Fruit fly (Drosophila melanogaster): ENCODE results near the gene KdelR.

The KdelR gene

DNA sequence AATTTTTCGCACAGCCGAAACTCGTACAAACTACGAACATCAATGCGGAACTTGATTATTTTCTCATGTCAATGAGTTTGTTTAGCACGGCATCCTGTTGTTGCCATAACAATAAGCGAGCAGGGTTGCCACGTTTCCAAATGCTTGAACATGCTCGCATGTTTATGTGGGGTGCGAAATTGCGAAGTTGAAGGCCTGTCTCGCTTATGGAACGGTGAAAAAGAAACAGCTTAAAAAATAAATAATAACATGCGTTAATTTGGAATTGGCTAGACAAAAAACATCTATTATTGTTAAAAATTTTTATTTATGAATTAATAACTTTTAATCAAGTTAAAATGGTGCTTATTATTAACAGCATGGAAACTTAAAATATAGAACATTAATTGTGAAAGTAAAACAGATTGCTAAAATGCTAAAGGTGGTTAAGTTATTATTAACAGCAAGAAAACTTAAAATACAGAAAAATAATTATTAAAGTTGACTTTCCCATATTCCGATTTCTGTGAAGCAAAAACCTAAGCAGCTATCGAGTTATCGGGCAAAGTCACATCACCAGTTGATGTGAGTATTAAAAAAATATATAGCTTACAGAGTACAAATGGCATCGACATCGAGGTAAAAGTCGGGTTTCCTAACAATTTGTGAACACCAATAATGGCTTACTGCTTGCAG lies 4.3 kb downstream of the KdelR start, which contains the start of the genes Bug22 and TfIIB:
TSS of gene Bug22 (minus strand) at position 117 of the 675 bp plus-strand sequence.
TSS of gene TfIIB (plus strand) at position 537 of the 675 bp plus-strand sequence.
- TF ChIP-seq psq (optimal IDR thresholded peaks at IDR 0.05) (no peak), usp (GFP tag; optimal IDR thresholded peaks at IDR 0.05) (no peak), CG8478 (optimal IDR thresholded peaks at IDR 0.05) (no peak), Dll (optimal IDR thresholded peaks at IDR 0.05) (no peak), EcR (GFP tag; optimal IDR thresholded peaks at IDR 0.05) (no peak), pan (optimal IDR thresholded peaks at IDR 0.05) (no peak)

DNA sequence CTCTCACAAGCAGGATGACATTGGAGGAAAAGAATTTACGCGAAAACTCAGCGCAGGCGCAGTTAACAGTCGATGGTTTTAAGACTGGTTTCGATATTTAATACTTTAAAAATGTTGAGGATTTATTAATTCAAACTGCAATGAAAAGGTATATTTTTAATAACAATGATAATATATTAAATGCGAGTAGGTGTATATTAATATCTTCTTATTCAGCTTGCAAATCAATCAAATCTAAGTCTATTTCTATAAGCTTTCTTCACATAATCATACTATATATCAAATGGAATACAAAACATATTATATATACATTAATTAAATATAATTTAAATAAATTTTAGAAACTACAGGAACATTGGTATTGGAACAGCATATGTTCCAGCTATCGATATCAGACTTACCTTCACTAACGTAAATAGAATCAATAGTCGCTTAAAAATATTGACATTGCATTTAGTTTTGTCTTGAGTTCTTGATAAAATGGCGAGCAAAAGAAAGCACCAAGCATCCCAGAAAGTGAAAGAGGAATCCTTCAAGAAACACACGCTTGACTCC lies 9.0 kb downstream of the KdelR start, which contains the start of the genes TBC1D16 and holn1:
TSS of gene TBC1D16 (minus strand) at position 51 of the 555 bp plus-strand sequence.
TSS of gene holn1 (plus strand) at position 390 of the 555 bp plus-strand sequence.
- TF ChIP-seq usp (GFP tag; optimal IDR thresholded peaks at IDR 0.05) (no peak), pan (optimal IDR thresholded peaks at IDR 0.05) (no peak), Dll (optimal IDR thresholded peaks at IDR 0.05) (no peak), psq (optimal IDR thresholded peaks at IDR 0.05) (no peak), EcR (GFP tag; optimal IDR thresholded peaks at IDR 0.05) (no peak), CG8478 (optimal IDR thresholded peaks at IDR 0.05) (no peak)

DNA sequence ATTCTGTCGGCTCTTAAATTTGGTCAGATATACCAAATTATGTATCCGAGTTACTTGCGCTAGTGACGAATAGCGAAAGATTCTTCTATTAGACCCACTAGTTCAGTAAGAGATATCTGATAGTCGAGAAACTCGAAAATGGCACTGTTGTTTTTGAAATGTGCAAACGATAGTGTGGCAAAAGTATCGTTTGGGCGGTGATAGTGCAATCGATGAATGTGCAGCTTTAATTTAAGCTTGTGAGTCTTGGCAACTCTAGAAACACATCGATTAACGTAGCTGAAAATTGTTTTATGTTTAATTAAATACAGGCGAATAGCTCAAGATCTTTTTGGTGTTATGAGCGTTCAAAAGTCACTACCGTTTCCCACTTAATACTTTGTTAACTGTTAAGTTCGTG lies 10.6 kb downstream of the KdelR start, which contains the start of gene STUB1:
TSS of gene STUB1 (plus strand) at position 232 of the 400 bp plus-strand sequence.
- TF ChIP-seq CG8478 (optimal IDR thresholded peaks at IDR 0.05) (no peak), Dll (optimal IDR thresholded peaks at IDR 0.05) (no peak), EcR (GFP tag; optimal IDR thresholded peaks at IDR 0.05) (no peak), usp (GFP tag; optimal IDR thresholded peaks at IDR 0.05) (no peak), pan (optimal IDR thresholded peaks at IDR 0.05) (no peak), psq (optimal IDR thresholded peaks at IDR 0.05) (no peak)

DNA sequence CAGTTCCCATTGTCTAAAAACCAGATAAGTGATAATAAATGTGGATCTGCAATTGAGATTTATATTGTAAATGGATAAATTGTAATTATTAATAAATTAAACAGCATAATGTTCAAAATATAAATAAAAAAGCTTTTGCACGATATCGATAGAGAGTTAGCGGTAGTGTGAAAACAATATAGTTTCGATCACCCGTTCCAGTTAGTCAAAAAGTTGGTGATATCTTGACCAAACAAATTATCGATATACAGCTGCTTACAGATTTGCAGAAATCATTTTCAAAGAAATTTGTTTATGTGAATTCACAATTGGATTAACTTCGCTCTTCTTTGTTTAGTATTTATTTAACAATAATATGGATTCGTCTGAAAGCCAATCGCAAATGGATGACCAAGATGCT lies 12.5 kb downstream of the KdelR start, which contains the start of gene Nse4:
TSS of gene Nse4 (plus strand) at position 267 of the 400 bp plus-strand sequence.
- TF ChIP-seq Dll (optimal IDR thresholded peaks at IDR 0.05) (no peak), usp (GFP tag; optimal IDR thresholded peaks at IDR 0.05) (no peak), pan (optimal IDR thresholded peaks at IDR 0.05) (no peak), psq (optimal IDR thresholded peaks at IDR 0.05) (no peak), CG8478 (optimal IDR thresholded peaks at IDR 0.05) (no peak), EcR (GFP tag; optimal IDR thresholded peaks at IDR 0.05) (no peak)

- TF ChIP-seq psq (optimal IDR thresholded peaks at IDR 0.05) (no peak), CG8478 (optimal IDR thresholded peaks at IDR 0.05) (no peak), usp (GFP tag; optimal IDR thresholded peaks at IDR 0.05) (no peak), pan (optimal IDR thresholded peaks at IDR 0.05) (no peak), EcR (GFP tag; optimal IDR thresholded peaks at IDR 0.05) (no peak), Dll (optimal IDR thresholded peaks at IDR 0.05) (no peak)
Observed at dm6 chr2L:10442048-10442790, 15.5 kb downstream of the KdelR start, which contains the start of gene loh. Gene loh, plus strand, starts transcription at chr2L:10442534.

- TF ChIP-seq EcR (GFP tag; optimal IDR thresholded peaks at IDR 0.05): no peak
- TF ChIP-seq Dll (optimal IDR thresholded peaks at IDR 0.05): no peak
- TF ChIP-seq psq (optimal IDR thresholded peaks at IDR 0.05): no peak
- no peak for TF ChIP-seq usp (GFP tag; optimal IDR thresholded peaks at IDR 0.05)
- TF ChIP-seq pan (optimal IDR thresholded peaks at IDR 0.05): no peak
- TF ChIP-seq CG8478 (optimal IDR thresholded peaks at IDR 0.05): no peak
Observed at dm6 chr2L:10452296-10452695, 25.6 kb downstream of the KdelR start, which contains the start of gene ppk10. Gene ppk10, minus strand, starts transcription at chr2L:10452396.

dm6 chr2L:10455944-10456520 lies 29.3 kb downstream of the KdelR start:
- TF ChIP-seq CG8478 (optimal IDR thresholded peaks at IDR 0.05): no peak
- TF ChIP-seq usp (GFP tag; optimal IDR thresholded peaks at IDR 0.05): no peak
- TF ChIP-seq psq (optimal IDR thresholded peaks at IDR 0.05): no peak
- TF ChIP-seq Dll (optimal IDR thresholded peaks at IDR 0.05): no peak
- no peak for TF ChIP-seq EcR (GFP tag; optimal IDR thresholded peaks at IDR 0.05)
- no peak for TF ChIP-seq pan (optimal IDR thresholded peaks at IDR 0.05)

- TF ChIP-seq EcR (GFP tag; optimal IDR thresholded peaks at IDR 0.05) (no peak), pan (optimal IDR thresholded peaks at IDR 0.05) (no peak), psq (optimal IDR thresholded peaks at IDR 0.05) (no peak)
Observed at dm6 chr2L:10457191-10457899, 30.7 kb downstream of the KdelR start, which contains the start of the genes LManI and LManII. Gene LManI, minus strand, starts transcription at chr2L:10457241. Gene LManII, plus strand, starts transcription at chr2L:10457658.

dm6 chr2L:10458979-10459378 lies 32.3 kb downstream of the KdelR start:
- TF ChIP-seq psq (optimal IDR thresholded peaks at IDR 0.05): no peak
- TF ChIP-seq CG8478 (optimal IDR thresholded peaks at IDR 0.05): no peak

DNA sequence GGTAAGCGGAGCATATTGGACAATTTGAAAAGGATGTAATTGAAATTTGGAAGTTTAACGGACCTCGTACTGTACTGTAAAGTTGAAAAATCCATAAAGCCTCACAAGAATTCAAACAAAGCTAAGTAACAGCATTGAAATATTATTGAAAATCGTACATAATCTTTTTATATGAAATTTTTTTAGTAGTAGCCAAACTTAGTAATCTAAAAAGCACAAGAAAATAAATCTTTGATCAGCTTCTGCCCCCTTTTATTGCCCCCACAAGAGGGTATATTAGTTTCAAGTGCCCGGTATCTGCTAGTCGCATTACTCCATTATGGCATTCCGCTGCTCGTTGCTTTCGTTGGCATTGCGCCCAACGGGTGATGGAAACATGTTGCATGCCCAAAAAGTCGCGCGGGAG lies 40.2 kb downstream of the KdelR start:
- no peak for TF ChIP-seq EcR (GFP tag; optimal IDR thresholded peaks at IDR 0.05)

DNA sequence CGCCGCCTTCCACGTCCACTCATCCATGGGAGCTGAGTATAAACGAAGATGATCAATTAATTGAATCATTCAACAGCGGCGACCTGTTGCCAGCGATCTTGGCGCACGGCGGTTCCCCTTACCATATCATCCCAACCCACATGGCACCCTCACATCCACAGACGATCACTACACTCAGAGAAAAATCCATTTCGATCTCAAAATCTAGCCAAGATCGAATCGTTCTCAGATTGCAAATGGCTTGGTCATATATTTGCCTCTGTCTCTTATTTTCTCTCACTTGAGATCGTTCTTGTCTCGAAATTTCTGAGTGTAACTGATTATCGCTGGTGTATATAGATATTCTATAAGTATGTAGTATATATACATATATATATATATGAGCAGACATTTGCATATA lies 41.7 kb downstream of the KdelR start:
- TF ChIP-seq pan (optimal IDR thresholded peaks at IDR 0.05): no peak
- TF ChIP-seq EcR (GFP tag; optimal IDR thresholded peaks at IDR 0.05): no peak
- no peak for TF ChIP-seq psq (optimal IDR thresholded peaks at IDR 0.05)
- no peak for TF ChIP-seq Dll (optimal IDR thresholded peaks at IDR 0.05)
- TF ChIP-seq CG8478 (optimal IDR thresholded peaks at IDR 0.05): no peak
- no peak for TF ChIP-seq usp (GFP tag; optimal IDR thresholded peaks at IDR 0.05)
